Worm (Caenorhabditis elegans): ENCODE results near the gene ZC116.5.

DNA sequence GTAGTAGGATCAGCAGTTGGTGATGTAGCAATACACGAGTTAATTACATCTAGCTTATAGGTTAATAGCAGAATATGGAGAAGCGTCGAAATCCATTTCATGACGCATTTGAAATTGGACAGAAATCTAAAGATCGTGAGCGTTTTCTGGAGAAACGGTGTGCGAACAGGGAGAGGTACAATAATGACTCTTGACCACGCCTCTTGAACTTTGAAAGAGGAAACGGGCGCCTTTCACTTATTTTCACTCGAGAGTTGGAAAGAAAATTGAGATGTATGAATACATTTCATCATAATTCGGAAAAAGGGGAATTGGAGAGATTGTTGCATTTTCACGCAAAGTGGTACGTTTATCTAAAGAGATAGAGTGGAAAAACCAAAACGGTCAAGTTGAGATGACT, 21.0 kb upstream of the ZC116.5 start, which contains the start of gene F56H9.6:
- no peak for TF ChIP-seq him-1 (tag; optimal IDR thresholded peaks at IDR 0.05)
- TF ChIP-seq dao-5 (tag; optimal IDR thresholded peaks at IDR 0.05) = no peak
- TF ChIP-seq W03F9.2 (tag; optimal IDR thresholded peaks at IDR 0.05) = no peak
